Worm (Caenorhabditis elegans): ENCODE results near the gene irk-1.

Gene irk-1

ce11 chrX:6792281-6793003, 14.5 kb upstream of the irk-1 start:
- TF ChIP-seq eyg-1 (tag; optimal IDR thresholded peaks at IDR 0.05), result no peak
- no peak for TF ChIP-seq dmd-4 (tag; optimal IDR thresholded peaks at IDR 0.05; ENCODE audit: borderline replicate concordance)
- TF ChIP-seq pha-4 (tag; optimal IDR thresholded peaks at IDR 0.05), result no peak
- no peak for TF ChIP-seq sox-2 (GFP tag; IDR thresholded peaks at IDR 0.05)
- no peak for TF ChIP-seq ceh-22 (tag; optimal IDR thresholded peaks at IDR 0.05)

ce11 chrX:6790986-6791385, 13.1 kb upstream of the irk-1 start, which contains the start of gene asp-3:
Gene asp-3, plus strand, starts transcription at chrX:6791064.
- TF ChIP-seq pros-1 (tag; optimal IDR thresholded peaks at IDR 0.05), result no peak
- TF ChIP-seq K09A11.1 (tag; optimal IDR thresholded peaks at IDR 0.05; ENCODE audit: insufficient read depth), result no peak
- TF ChIP-seq unc-3 (GFP tag; conservative IDR thresholded peaks at IDR 0.05), result no peak
- no peak for TF ChIP-seq unc-3 (tag; optimal IDR thresholded peaks at IDR 0.05)
- no peak for TF ChIP-seq hlh-13 (GFP tag; optimal IDR thresholded peaks at IDR 0.05)
- TF ChIP-seq ceh-6 (GFP tag; optimal IDR thresholded peaks at IDR 0.05), result no peak
- TF ChIP-seq elt-2 (tag; optimal IDR thresholded peaks at IDR 0.05), result peak; percentile 34
- TF ChIP-seq Y22D7AL.16 (tag; optimal IDR thresholded peaks at IDR 0.05), result no peak

ce11 chrX:6790457-6790856, 12.5 kb upstream of the irk-1 start:
- TF ChIP-seq nhr-11 (tag; optimal IDR thresholded peaks at IDR 0.05) (no peak), pros-1 (tag; optimal IDR thresholded peaks at IDR 0.05) (no peak), ceh-19 (GFP tag; optimal IDR thresholded peaks at IDR 0.05) (no peak), ceh-18 (tag; optimal IDR thresholded peaks at IDR 0.05) (no peak), tbx-2 (tag; optimal IDR thresholded peaks at IDR 0.05) (no peak), T23F11.4 (GFP tag; optimal IDR thresholded peaks at IDR 0.05) (no peak), pax-1 (tag; optimal IDR thresholded peaks at IDR 0.05) (no peak), unc-3 (GFP tag; conservative IDR thresholded peaks at IDR 0.05) (no peak), unc-3 (tag; optimal IDR thresholded peaks at IDR 0.05) (no peak), elt-4 (tag; optimal IDR thresholded peaks at IDR 0.05) (no peak), fax-1 (tag; optimal IDR thresholded peaks at IDR 0.05) (no peak), zip-5 (tag; optimal IDR thresholded peaks at IDR 0.05) (no peak), sdc-2 (tag; optimal IDR thresholded peaks at IDR 0.05) (no peak), odd-2 (tag; optimal IDR thresholded peaks at IDR 0.05) (no peak), pha-4 (tag; optimal IDR thresholded peaks at IDR 0.05) (no peak), hlh-30 (tag; optimal IDR thresholded peaks at IDR 0.05; ENCODE audit: insufficient read depth) (no peak), hlh-8 (tag; optimal IDR thresholded peaks at IDR 0.05) (no peak)

- peak; percentile 15 for TF ChIP-seq elt-2 (tag; optimal IDR thresholded peaks at IDR 0.05)
- TF ChIP-seq ceh-48 (tag; optimal IDR thresholded peaks at IDR 0.05), result no peak
- TF ChIP-seq dve-1 (tag; optimal IDR thresholded peaks at IDR 0.05), result no peak
- TF ChIP-seq ceh-9 (tag; optimal IDR thresholded peaks at IDR 0.05), result no peak
- no peak for TF ChIP-seq rnt-1 (tag; optimal IDR thresholded peaks at IDR 0.05)
- peak; percentile 18 for TF ChIP-seq hlh-30 (tag; optimal IDR thresholded peaks at IDR 0.05; ENCODE audit: insufficient read depth)
- TF ChIP-seq nhr-11 (tag; optimal IDR thresholded peaks at IDR 0.05), result no peak
- no peak for TF ChIP-seq lim-6 (tag; optimal IDR thresholded peaks at IDR 0.05)
- TF ChIP-seq zip-5 (tag; optimal IDR thresholded peaks at IDR 0.05), result no peak
- TF ChIP-seq ttx-3 (tag; optimal IDR thresholded peaks at IDR 0.05), result no peak
- no peak for TF ChIP-seq ahr-1 (tag; optimal IDR thresholded peaks at IDR 0.05)
Measured at ce11 chrX:6788965-6789573, 11.2 kb upstream of the irk-1 start, which contains the start of gene sgca-1. Gene sgca-1, minus strand, starts transcription at chrX:6789548.

ce11 chrX:6784181-6784580, 6.3 kb upstream of the irk-1 start, which contains the start of gene bgal-2:
Gene bgal-2, plus strand, starts transcription at chrX:6784411.
- TF ChIP-seq ahr-1 (tag; optimal IDR thresholded peaks at IDR 0.05) (no peak), hlh-15 (tag; optimal IDR thresholded peaks at IDR 0.05) (no peak), dmd-4 (tag; optimal IDR thresholded peaks at IDR 0.05; ENCODE audit: borderline replicate concordance) (no peak), ceh-19 (GFP tag; optimal IDR thresholded peaks at IDR 0.05) (no peak), odd-2 (tag; optimal IDR thresholded peaks at IDR 0.05) (no peak), pag-3 (tag; optimal IDR thresholded peaks at IDR 0.05; ENCODE audit: borderline replicate concordance) (no peak), K09A11.1 (tag; optimal IDR thresholded peaks at IDR 0.05; ENCODE audit: insufficient read depth) (no peak), fkh-10 (GFP tag; optimal IDR thresholded peaks at IDR 0.05) (no peak), ceh-31 (tag; optimal IDR thresholded peaks at IDR 0.05) (no peak), sox-2 (GFP tag; IDR thresholded peaks at IDR 0.05) (no peak)

All from whole organism, late embryonic.